Worm (Caenorhabditis elegans) whole organism, early embryonic: Measurements from ENCODE around the gene C39D10.11.

Experiments
- F13C5.2 ChIP-seq: sonication (generic microtip); optimal IDR thresholded peaks from 2 replicates; lab custom pipeline; 2017; ENCODE audit warnings: mild to moderate bottlenecking, missing genetic modification characterization, inconsistent platforms, missing compliant biosample characterization
- aly-1 ChIP-seq: sonication (generic microtip); optimal IDR thresholded peaks from 2 replicates; lab custom pipeline; 2016; ENCODE audit warnings: missing genetic modification characterization, missing compliant biosample characterization
- ama-1 ChIP-seq: fragments of 150-350 bp; optimal IDR thresholded peaks from 2 replicates; lab custom pipeline; 2014
- ceh-36 ChIP-seq: sonication (generic microtip); optimal IDR thresholded peaks from 2 replicates; lab custom pipeline; 2016; ENCODE audit warnings: missing genetic modification characterization, inconsistent platforms, missing compliant biosample characterization
- ets-7 ChIP-seq: sonication (generic microtip); optimal IDR thresholded peaks from 2 replicates; lab custom pipeline; 2016; ENCODE audit warnings: missing genotype, missing genetic modification characterization, missing compliant biosample characterization
- flt-1 ChIP-seq: fragments of 200-800 bp; sonication (Bioruptor generic); IDR thresholded peaks from 2 replicates; pipeline ENCODE4 v1.3.6; 2022; ENCODE audit warnings: missing genetic modification characterization, missing compliant biosample characterization
- hmbx-1 ChIP-seq: sonication (generic microtip); optimal IDR thresholded peaks from 2 replicates; lab custom pipeline; 2016; ENCODE audit warnings: mild to moderate bottlenecking, missing genetic modification characterization, missing compliant biosample characterization
- hnd-1 ChIP-seq: sonication (generic microtip); optimal IDR thresholded peaks from 2 replicates; lab custom pipeline; 2016; ENCODE audit warnings: missing genetic modification characterization, missing compliant biosample characterization
- pes-1 ChIP-seq: fragments of 200-800 bp; sonication (Bioruptor generic); IDR thresholded peaks from 2 replicates; pipeline ENCODE4 v1.3.6; 2022; ENCODE audit warnings: missing genetic modification reagents, missing genetic modification characterization, missing compliant biosample characterization
- scrt-1 ChIP-seq: fragments of 200-800 bp; sonication (Bioruptor generic); IDR thresholded peaks from 2 replicates; pipeline ENCODE4 v1.3.6; 2022; ENCODE audit warnings: missing genetic modification characterization, missing compliant biosample characterization
- sea-1 ChIP-seq: fragments of 200-800 bp; sonication (Bioruptor generic); conservative IDR thresholded peaks from 2 replicates; pipeline ENCODE4 v1.3.6; 2022; ENCODE audit warnings: missing genetic modification characterization, missing compliant biosample characterization
- tbx-11 ChIP-seq: fragments of 200-800 bp; sonication (Bioruptor generic); IDR thresholded peaks from 2 replicates; pipeline ENCODE4 v1.3.6; 2022; ENCODE audit warnings: missing genetic modification characterization, missing compliant biosample characterization
- tbx-37 ChIP-seq: fragments of 200-800 bp; sonication (Bioruptor generic); conservative IDR thresholded peaks from 2 replicates; pipeline ENCODE4 v1.3.6; 2022; ENCODE audit warnings: missing genetic modification reagents, missing genetic modification characterization, missing compliant biosample characterization
- tra-4 ChIP-seq: sonication (generic microtip); optimal IDR thresholded peaks from 2 replicates; lab custom pipeline; 2017; ENCODE audit warnings: missing genetic modification characterization, missing compliant biosample characterization

DNA sequence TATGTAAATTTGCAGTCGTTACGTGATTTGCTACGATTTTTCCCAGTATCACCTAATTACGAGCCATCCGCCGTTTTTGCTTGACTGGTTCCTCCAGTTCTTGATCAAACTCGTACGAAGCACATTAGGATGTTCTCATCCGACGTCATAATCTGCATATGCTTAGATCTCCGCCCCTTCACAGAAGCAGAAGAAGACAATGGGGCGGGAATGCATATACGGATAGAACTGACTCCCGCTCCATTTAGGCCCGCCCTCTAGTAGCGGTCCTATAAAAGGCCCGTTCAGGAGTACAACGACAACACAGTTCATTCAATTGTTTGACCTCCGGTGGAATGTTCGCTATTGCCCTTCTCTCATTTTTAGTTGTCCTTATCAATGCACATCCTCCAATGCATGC, 22.1 kb downstream of the C39D10.11 start, which contains the start of gene zig-4:
- TF ChIP-seq F13C5.2 (tag; lab: Kevin White, UChicago) (no peak), flt-1 (no peak), ama-1 (lab: Kevin White, UChicago) (no peak), aly-1 (tag; lab: Kevin White, UChicago) (no peak), tbx-37 (GFP tag; lab: Robert Waterston, UW) (no peak), ceh-36 (tag; lab: Kevin White, UChicago) (no peak), tra-4 (tag; lab: Kevin White, UChicago) (no peak), pes-1 (no peak), sea-1 (GFP tag; lab: Robert Waterston, UW) (no peak), hnd-1 (tag; lab: Kevin White, UChicago) (no peak), hmbx-1 (no peak), ets-7 (tag; lab: Kevin White, UChicago) (no peak), tbx-11 (GFP tag; lab: Robert Waterston, UW) (no peak), scrt-1 (no peak)
